Fruit fly (Drosophila melanogaster) whole organism, adult: ENCODE measurements around the gene Pdss2.

ENCODE experiments used
- CG14711 ChIP-seq: fragments of 200-800 bp; sonication (Bioruptor generic); optimal IDR thresholded peaks from 2 replicates; lab custom pipeline; 2018; ENCODE audit warnings: missing biosample characterization, mild to moderate bottlenecking, missing genetic modification characterization, moderate library complexity
- CG1620 ChIP-seq: fragments of 200-800 bp; sonication (Bioruptor generic); optimal IDR thresholded peaks from 2 replicates; lab custom pipeline; 2016; ENCODE audit warnings: missing biosample characterization, missing genetic modification characterization
- CG5204 ChIP-seq: fragments of 200-800 bp; sonication (Bioruptor generic); optimal IDR thresholded peaks from 2 replicates; lab custom pipeline; 2016; ENCODE audit warnings: missing biosample characterization, missing genetic modification characterization
- CG7101 ChIP-seq: fragments of 200-800 bp; sonication (Bioruptor generic); optimal IDR thresholded peaks from 2 replicates; lab custom pipeline; 2018; ENCODE audit warnings: missing biosample characterization, mild to moderate bottlenecking, missing genetic modification characterization, moderate library complexity
- Clk ChIP-seq: fragments of 200-800 bp; sonication (Bioruptor generic); optimal IDR thresholded peaks from 2 replicates; lab custom pipeline; 2017; ENCODE audit warnings: missing biosample characterization, missing genetic modification characterization
- Crg-1 ChIP-seq: fragments of 200-800 bp; sonication (Bioruptor generic); optimal IDR thresholded peaks from 2 replicates; lab custom pipeline; 2016; ENCODE audit warnings: missing biosample characterization, missing genetic modification characterization
- cnc ChIP-seq, 2 experiments: fragments of >200 bp; optimal IDR thresholded peaks; 2 replicates each; lab custom pipeline; 2017
- kay ChIP-seq: fragments of 200-800 bp; sonication (Bioruptor generic); peaks from one replicate; lab custom pipeline; 2016; ENCODE audit warnings: missing biosample characterization, missing genetic modification characterization, borderline replicate concordance
- pad ChIP-seq: fragments of 200-800 bp; sonication (Bioruptor generic); optimal IDR thresholded peaks from 3 replicates; lab custom pipeline; 2017; ENCODE audit warnings: missing biosample characterization, missing genetic modification characterization, mild to moderate bottlenecking, moderate library complexity, missing genetic modification reagents

dm6 chr3L:21024563-21024962, 3.2 kb upstream of the Pdss2 start:
- TF ChIP-seq CG14711 (tag; lab: Kevin White, UChicago) (no peak), kay (GFP tag; lab: Kevin White, UChicago) (no peak), CG1620 (GFP tag; lab: Kevin White, UChicago) (no peak), CG7101 (tag; lab: Kevin White, UChicago) (no peak), pad (no peak), Crg-1 (GFP tag; lab: Kevin White, UChicago) (no peak), Clk (GFP tag; lab: Kevin White, UChicago) (no peak), CG5204 (GFP tag; lab: Kevin White, UChicago) (no peak), cnc (optimal IDR thresholded peaks at IDR 0.05; lab: Kevin White, UChicago) (no peak)
